Fruit fly (Drosophila melanogaster): Measurements from ENCODE around the gene Rchy1.

- TF ChIP-seq EcR (GFP tag; optimal IDR thresholded peaks at IDR 0.05) (no peak), Ets98B (GFP tag; IDR thresholded peaks at IDR 0.05) (no peak), CG15710 (tag; optimal IDR thresholded peaks at IDR 0.05) (no peak), fd96Ca (GFP tag; IDR thresholded peaks at IDR 0.05) (no peak), CG9948 (tag; optimal IDR thresholded peaks at IDR 0.05) (no peak), CG34367 (tag; optimal IDR thresholded peaks at IDR 0.05) (no peak), CG4496 (GFP tag; IDR thresholded peaks at IDR 0.05) (no peak), CG8301 (tag; optimal IDR thresholded peaks at IDR 0.05) (no peak), CG17806 (tag; optimal IDR thresholded peaks at IDR 0.05) (no peak), CG12605 (GFP tag; IDR thresholded peaks at IDR 0.05) (no peak), CG14655 (GFP tag; optimal IDR thresholded peaks at IDR 0.05) (no peak)
Measured at dm6 chr2L:6496753-6497152, 31.3 kb upstream of the Rchy1 start, which contains the start of gene CG9550.
